Fruit fly (Drosophila melanogaster) whole organism, adult: Measurements from ENCODE around the gene CG17230.

Source experiments
- CG14711 ChIP-seq: fragments of 200-800 bp; sonication (Bioruptor generic); optimal IDR thresholded peaks from 2 replicates; lab custom pipeline; 2018; ENCODE audit warnings: missing biosample characterization, mild to moderate bottlenecking, missing genetic modification characterization, moderate library complexity
- CG7045 ChIP-seq: fragments of 200-800 bp; sonication (Bioruptor generic); optimal IDR thresholded peaks from 2 replicates; lab custom pipeline; 2017; ENCODE audit warnings: missing biosample characterization, mild to moderate bottlenecking, missing genetic modification characterization
- bab1 ChIP-seq: fragments of 200-800 bp; sonication (Bioruptor generic); optimal IDR thresholded peaks from 3 replicates; lab custom pipeline; 2019; ENCODE audit warnings: missing biosample characterization, mild to moderate bottlenecking, missing genetic modification characterization, moderate library complexity

dm6 chr3R:11449688-11450087 lies 12.1 kb downstream of the CG17230 start:
- no peak for TF ChIP-seq bab1 (GFP tag; lab: Kevin White, UChicago)
- no peak for TF ChIP-seq CG14711 (tag; lab: Kevin White, UChicago)
- no peak for TF ChIP-seq CG7045 (GFP tag; lab: Kevin White, UChicago)
